Worm (Caenorhabditis elegans): Measurements from ENCODE around the gene cmk-1.

Gene cmk-1

DNA sequence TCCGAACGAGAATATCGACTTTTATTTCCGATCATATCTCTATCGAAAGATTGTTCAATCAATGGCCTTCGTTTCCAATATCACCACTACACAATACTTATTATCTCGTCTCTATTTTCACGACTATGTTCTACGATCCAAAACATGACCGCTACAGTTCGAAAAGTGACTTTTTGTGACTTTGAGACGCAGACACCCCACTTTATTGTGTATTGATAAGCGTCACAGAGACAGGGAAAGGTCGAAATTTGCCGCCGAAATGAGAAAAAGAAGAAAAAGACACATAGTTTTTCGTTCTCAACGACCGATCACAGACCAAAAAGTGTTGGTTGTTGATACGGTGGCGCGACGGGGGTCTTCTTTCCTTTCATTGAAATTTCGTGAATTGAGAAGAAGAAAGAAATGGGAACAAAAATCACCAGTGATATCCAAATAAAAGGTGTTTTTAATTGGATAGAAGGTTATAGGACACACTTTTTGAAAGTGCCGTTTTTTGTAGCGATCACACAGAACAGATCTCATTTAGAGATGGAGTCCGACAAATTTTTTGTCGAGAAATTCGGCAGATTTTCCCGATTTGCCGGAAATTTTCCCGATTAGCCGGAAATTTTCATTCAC lies 35.2 kb downstream of the cmk-1 start (continued):
- peak; percentile 10 for TF ChIP-seq elt-2 (tag; optimal IDR thresholded peaks at IDR 0.05)
- no peak for TF ChIP-seq sup-37 (GFP tag; optimal IDR thresholded peaks at IDR 0.05)
- TF ChIP-seq rnt-1 (tag; optimal IDR thresholded peaks at IDR 0.05) = no peak
- no peak for TF ChIP-seq isw-1 (GFP tag; IDR thresholded peaks at IDR 0.05)

DNA sequence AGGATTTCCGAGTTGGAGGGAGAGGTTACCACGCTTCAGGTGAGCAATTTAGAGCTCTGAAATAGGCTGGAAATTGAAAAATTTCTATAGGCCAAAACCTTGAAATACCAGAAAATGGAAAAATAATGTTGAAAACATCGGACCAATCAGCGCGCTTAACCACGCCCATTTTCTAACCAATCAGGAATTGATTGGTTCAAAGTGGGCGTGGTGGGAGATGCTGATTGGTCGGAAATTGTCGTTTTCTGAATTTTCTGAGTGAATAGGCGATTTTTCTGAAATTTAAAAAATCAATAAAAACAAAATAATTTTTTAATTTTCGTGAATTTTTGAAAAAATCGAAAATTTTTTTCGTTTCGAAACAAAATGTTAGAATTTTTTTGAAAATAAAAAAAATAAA lies 36.7 kb downstream of the cmk-1 start:
- TF ChIP-seq unc-98 (GFP tag; IDR thresholded peaks at IDR 0.05) (no peak), irx-1 (tag; optimal IDR thresholded peaks at IDR 0.05) (no peak)

DNA sequence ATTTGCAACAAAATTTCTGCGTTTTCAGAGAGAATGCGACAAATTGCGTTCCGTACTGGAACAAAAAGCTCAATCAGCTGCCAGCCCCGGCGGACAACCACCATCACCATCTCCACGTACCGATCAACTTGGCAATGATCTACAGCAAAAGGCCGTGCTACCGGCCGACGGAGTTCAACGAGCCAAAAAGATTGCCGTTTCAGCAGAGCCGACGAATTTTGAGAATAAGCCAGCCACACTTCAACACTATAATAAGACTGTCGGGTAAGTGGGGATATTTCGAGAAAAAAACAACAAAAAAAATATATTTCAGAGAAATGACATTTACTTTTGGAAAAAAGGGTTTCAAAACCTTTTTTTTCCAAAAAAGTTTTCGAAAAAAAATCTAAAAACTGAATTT lies 38.4 kb downstream of the cmk-1 start:
- TF ChIP-seq lin-13 (GFP tag; optimal IDR thresholded peaks at IDR 0.05) (no peak), grh-1 (GFP tag; IDR thresholded peaks at IDR 0.05) (no peak), efl-1 (optimal IDR thresholded peaks at IDR 0.05) (no peak), efl-1 (GFP tag; optimal IDR thresholded peaks at IDR 0.05 in 1 of 2) (peak in 1 of 2 experiments; percentile 62), unc-98 (GFP tag; IDR thresholded peaks at IDR 0.05) (no peak)

DNA sequence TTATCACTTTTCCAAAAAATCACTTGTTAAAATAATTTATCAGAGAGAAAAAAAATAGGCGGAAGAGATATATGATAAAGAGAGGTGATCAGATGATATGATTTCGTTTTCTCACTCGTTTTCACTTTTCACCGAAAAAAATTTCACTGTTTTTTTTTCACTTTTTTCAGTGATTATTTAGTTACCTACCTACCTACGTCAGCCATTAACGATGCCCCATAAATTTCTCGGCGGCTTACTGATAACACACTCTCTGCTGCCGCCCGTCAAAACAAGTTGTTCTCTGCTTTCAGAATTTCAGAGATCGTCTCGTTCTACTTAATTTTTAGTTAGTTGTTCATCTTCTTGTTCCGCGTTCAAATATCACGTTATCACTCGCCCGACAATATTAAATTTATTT lies 42.6 kb downstream of the cmk-1 start:
- TF ChIP-seq nhr-11 (tag; optimal IDR thresholded peaks at IDR 0.05) (no peak), elt-3 (tag; optimal IDR thresholded peaks at IDR 0.05) (peak in 2 of 6 experiments; percentile 68 to 74), fos-1 (tag; optimal IDR thresholded peaks at IDR 0.05) (no peak), dpl-1 (GFP tag; optimal IDR thresholded peaks at IDR 0.05) (no peak), nhr-71 (tag; optimal IDR thresholded peaks at IDR 0.05) (peak; percentile 19), ceh-63 (GFP tag; optimal IDR thresholded peaks at IDR 0.05) (no peak), efl-1 (optimal IDR thresholded peaks at IDR 0.05) (no peak), efl-1 (GFP tag; optimal IDR thresholded peaks at IDR 0.05 in 1 of 2) (no peak), blmp-1 (tag; optimal IDR thresholded peaks at IDR 0.05) (peak; percentile 98), nhr-20 (tag; optimal IDR thresholded peaks at IDR 0.05) (no peak), nhr-85 (tag) (peak; percentile 63), hlh-4 (tag; optimal IDR thresholded peaks at IDR 0.05) (no peak), skn-1 (tag; optimal IDR thresholded peaks at IDR 0.05) (no peak), lin-14 (GFP tag; optimal IDR thresholded peaks at IDR 0.05) (peak; percentile 36), dsc-1 (tag; optimal IDR thresholded peaks at IDR 0.05) (no peak), unc-62 (GFP tag; optimal IDR thresholded peaks at IDR 0.05) (no peak), tbx-2 (tag; optimal IDR thresholded peaks at IDR 0.05) (peak; percentile 18), nhr-76 (tag; optimal IDR thresholded peaks at IDR 0.05) (no peak)

DNA sequence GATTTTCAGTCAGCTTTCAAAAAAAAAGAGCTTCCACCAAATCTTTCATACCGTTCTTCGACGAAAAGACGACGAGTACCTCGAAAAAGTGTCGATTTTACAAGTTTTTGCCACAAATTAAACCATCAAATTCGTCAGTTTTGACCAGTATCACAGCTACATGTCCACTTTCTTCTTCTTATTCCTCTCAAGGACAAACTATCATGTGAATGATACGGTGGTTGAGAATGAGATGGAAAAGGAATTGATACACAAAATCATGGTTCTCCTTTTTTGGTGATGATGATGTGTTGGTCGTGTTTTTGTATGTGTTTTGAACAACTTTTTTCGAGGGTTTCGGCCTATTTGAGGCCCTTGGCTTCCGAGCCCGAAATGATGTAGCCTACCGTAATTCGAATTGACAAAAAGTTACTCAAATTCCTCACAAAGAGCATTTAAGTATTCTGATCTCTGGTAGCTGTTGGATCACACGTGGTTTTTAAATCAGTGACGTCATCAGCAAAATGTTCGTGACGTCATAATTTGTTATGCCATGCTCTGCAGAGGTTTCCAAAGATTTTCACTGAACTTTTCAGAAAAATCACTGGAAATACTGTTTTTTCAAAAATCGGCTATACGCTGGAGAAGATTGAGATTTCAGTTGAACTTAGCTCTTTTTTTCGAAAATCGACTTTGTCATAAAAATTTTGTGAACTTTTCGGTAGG lies 43.8 kb downstream of the cmk-1 start:
- TF ChIP-seq ztf-11 (tag; optimal IDR thresholded peaks at IDR 0.05) = no peak
- no peak for TF ChIP-seq nhr-12 (tag; optimal IDR thresholded peaks at IDR 0.05)
- no peak for TF ChIP-seq sox-4 (tag; optimal IDR thresholded peaks at IDR 0.05)
- no peak for TF ChIP-seq egl-27 (tag; optimal IDR thresholded peaks at IDR 0.05)
- no peak for TF ChIP-seq dpl-1 (GFP tag; optimal IDR thresholded peaks at IDR 0.05)
- TF ChIP-seq elt-2 (tag; optimal IDR thresholded peaks at IDR 0.05) = no peak
- TF ChIP-seq ceh-82 (tag; optimal IDR thresholded peaks at IDR 0.05) = no peak
- TF ChIP-seq snpc-4 (tag; optimal IDR thresholded peaks at IDR 0.05) = no peak
- TF ChIP-seq ceh-63 (GFP tag; optimal IDR thresholded peaks at IDR 0.05) = no peak
- no peak for TF ChIP-seq nhr-19 (GFP tag; conservative IDR thresholded peaks at IDR 0.05)
- TF ChIP-seq lin-35 (GFP tag; optimal IDR thresholded peaks at IDR 0.05) = peak in 1 of 2 experiments; percentile 35
- TF ChIP-seq elt-3 (tag; optimal IDR thresholded peaks at IDR 0.05) = peak in 2 of 6 experiments; percentile 11 to 51
- TF ChIP-seq ama-1 (optimal IDR thresholded peaks at IDR 0.05) = no peak
- TF ChIP-seq tlp-1 (tag; optimal IDR thresholded peaks at IDR 0.05) = no peak
- no peak for TF ChIP-seq skn-1 (tag; optimal IDR thresholded peaks at IDR 0.05)
- no peak for TF ChIP-seq nhr-76 (tag; optimal IDR thresholded peaks at IDR 0.05)
- TF ChIP-seq mef-2 (tag; optimal IDR thresholded peaks at IDR 0.05) = no peak
- no peak for TF ChIP-seq unc-30 (tag; optimal IDR thresholded peaks at IDR 0.05)
- no peak for TF ChIP-seq swsn-7 (tag; optimal IDR thresholded peaks at IDR 0.05)
- TF ChIP-seq dsc-1 (tag; optimal IDR thresholded peaks at IDR 0.05) = no peak
- TF ChIP-seq nhr-71 (tag; optimal IDR thresholded peaks at IDR 0.05) = peak; percentile 4
- TF ChIP-seq grh-1 (GFP tag; IDR thresholded peaks at IDR 0.05) = no peak
- peak; percentile 20 for TF ChIP-seq snu-23 (GFP tag; optimal IDR thresholded peaks at IDR 0.05)
- no peak for TF ChIP-seq alr-1 (tag; optimal IDR thresholded peaks at IDR 0.05; ENCODE audit: borderline replicate concordance)
- no peak for TF ChIP-seq F16B12.6 (tag; optimal IDR thresholded peaks at IDR 0.05)
- no peak for TF ChIP-seq nhr-28 (tag; optimal IDR thresholded peaks at IDR 0.05)
- TF ChIP-seq mdl-1 (tag; optimal IDR thresholded peaks at IDR 0.05) = no peak
